Worm (Caenorhabditis elegans): ENCODE results near the gene ptr-19.
A peak's percentile ranks its signal among the peaks of the same experiment; 100 is the strongest.

DNA sequence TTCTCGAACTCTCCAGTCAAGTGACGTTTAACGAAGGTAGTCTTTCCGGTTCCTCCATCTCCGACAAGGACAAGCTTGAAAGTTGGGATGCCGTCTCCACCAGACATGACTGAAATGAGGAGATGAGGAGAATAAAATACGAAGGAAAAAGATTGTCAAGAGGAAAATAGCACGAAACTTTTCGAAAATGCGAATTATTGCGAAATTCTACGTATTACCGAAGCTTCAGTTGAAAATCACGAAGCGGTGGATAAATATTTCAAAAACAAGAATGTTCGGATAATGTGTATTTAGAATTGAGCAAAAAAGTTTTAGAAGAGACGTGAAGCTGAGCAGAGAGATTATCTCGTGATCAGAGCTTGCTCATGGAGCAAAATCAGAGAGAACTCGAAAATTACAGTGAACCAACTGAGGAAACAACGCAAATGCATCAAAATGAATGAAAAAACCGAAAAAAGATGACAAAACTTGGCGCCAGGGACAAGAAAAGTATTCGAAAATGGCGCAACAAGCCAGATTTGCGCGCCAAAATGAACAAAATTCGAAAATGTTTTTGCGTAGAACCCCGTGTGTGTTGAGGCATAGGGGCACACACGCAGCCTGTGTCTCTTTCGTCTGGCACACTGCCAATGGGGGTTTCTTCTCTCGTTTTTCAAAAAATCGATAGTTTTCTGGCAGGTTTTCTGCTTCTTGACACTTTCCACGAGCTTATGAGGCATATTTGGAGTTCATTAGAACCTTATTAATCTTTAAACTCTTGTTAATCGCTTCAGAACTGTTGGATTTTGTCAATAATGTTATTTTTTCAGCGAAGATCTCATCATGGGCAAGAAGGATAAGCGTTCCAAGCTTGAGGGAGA, 33.8 kb upstream of the ptr-19 start, which contains the start of the genes ran-1 and dkc-1:
- peak; percentile 64 for TF ChIP-seq pha-4 (tag; optimal IDR thresholded peaks at IDR 0.05)
- peak; percentile 23 for TF ChIP-seq ces-1 (GFP tag; optimal IDR thresholded peaks at IDR 0.05)
- no peak for TF ChIP-seq lin-32 (GFP tag; optimal IDR thresholded peaks at IDR 0.05)
- peak; percentile 32 for TF ChIP-seq lin-13 (tag; optimal IDR thresholded peaks at IDR 0.05)
- TF ChIP-seq mab-5 (tag; optimal IDR thresholded peaks at IDR 0.05): no peak
- no peak for TF ChIP-seq snpc-4 (tag; optimal IDR thresholded peaks at IDR 0.05)

Data from whole organism, mixed stage, embryonic.